Worm (Caenorhabditis elegans): ENCODE data around the gene B0393.4.

Gene B0393.4

ce11 chrIII:4754001-4754561 is 9.3 kb downstream of the B0393.4 start, which contains the start of the genes rps-0 and rbg-3 (continued):
- peak; percentile 86 for TF ChIP-seq ZK185.1 (tag; optimal IDR thresholded peaks at IDR 0.05; ENCODE audit: poor library complexity, severe bottlenecking)
- no peak for TF ChIP-seq ztf-6 (GFP tag; IDR thresholded peaks at IDR 0.05)
- TF ChIP-seq bed-1 (GFP tag; IDR thresholded peaks at IDR 0.05), result no peak
- no peak for TF ChIP-seq nhr-179 (tag; optimal IDR thresholded peaks at IDR 0.05)
- TF ChIP-seq F49E8.2 (tag; optimal IDR thresholded peaks at IDR 0.05; ENCODE audit: insufficient read depth), result peak; percentile 74
- TF ChIP-seq pha-4 (tag; optimal IDR thresholded peaks at IDR 0.05), result peak; percentile 84
- TF ChIP-seq akir-1 (GFP tag; optimal IDR thresholded peaks at IDR 0.05), result no peak
- TF ChIP-seq cebp-1 (GFP tag; IDR thresholded peaks at IDR 0.05), result no peak
- peak; percentile 80 for TF ChIP-seq cebp-1 (tag; optimal IDR thresholded peaks at IDR 0.05)
- TF ChIP-seq ceh-40 (GFP tag; IDR thresholded peaks at IDR 0.05), result no peak
- no peak for TF ChIP-seq zim-3 (tag; optimal IDR thresholded peaks at IDR 0.05)
- no peak for TF ChIP-seq aptf-2 (GFP tag; conservative IDR thresholded peaks at IDR 0.05)
- peak; percentile 49 for TF ChIP-seq K12H6.12 (tag; optimal IDR thresholded peaks at IDR 0.05)
- no peak for TF ChIP-seq sdz-38 (tag; optimal IDR thresholded peaks at IDR 0.05)
- TF ChIP-seq hlh-26 (GFP tag; conservative IDR thresholded peaks at IDR 0.05), result no peak
- no peak for TF ChIP-seq sptf-2 (GFP tag; optimal IDR thresholded peaks at IDR 0.05)
- peak; percentile 58; the same call in 1 of the 2 replicates for TF ChIP-seq Y53G8AR.9 (GFP tag; conservative IDR thresholded peaks at IDR 0.05)
- no peak for TF ChIP-seq nhr-27 (tag; optimal IDR thresholded peaks at IDR 0.05)
- TF ChIP-seq T26A5.8 (tag; optimal IDR thresholded peaks at IDR 0.05), result no peak
- TF ChIP-seq ceh-58 (GFP tag; IDR thresholded peaks at IDR 0.05), result no peak
- no peak for TF ChIP-seq mxl-1 (tag; optimal IDR thresholded peaks at IDR 0.05)
- TF ChIP-seq D2030.7 (GFP tag; IDR thresholded peaks at IDR 0.05), result peak; percentile 79
- TF ChIP-seq F23B12.7 (tag; optimal IDR thresholded peaks at IDR 0.05; ENCODE audit: insufficient read depth), result peak; percentile 94
- peak; percentile 88 for TF ChIP-seq tlf-1 (GFP tag; optimal IDR thresholded peaks at IDR 0.05)
- 0 out of 2 replicates have a peak, but pooled peaks have one; percentile 30 for TF ChIP-seq Y95B8A.8 (GFP tag; IDR thresholded peaks at IDR 0.05)
- peak; percentile 77 for TF ChIP-seq pbrm-1 (GFP tag; IDR thresholded peaks at IDR 0.05)
- no peak for TF ChIP-seq tbx-9 (tag; optimal IDR thresholded peaks at IDR 0.05; ENCODE audit: borderline replicate concordance)
- TF ChIP-seq rpc-1 (optimal IDR thresholded peaks at IDR 0.05), result no peak
- TF ChIP-seq rpc-1 (tag; optimal IDR thresholded peaks at IDR 0.05), result no peak
- TF ChIP-seq F39B2.1 (GFP tag; IDR thresholded peaks at IDR 0.05), result no peak
- TF ChIP-seq lin-54 (GFP tag; optimal IDR thresholded peaks at IDR 0.05), result peak; percentile 89
- peak; percentile 85 for TF ChIP-seq lin-40 (tag; optimal IDR thresholded peaks at IDR 0.05)
- peak in 2 of 3 experiments; percentile 64 to 92 for TF ChIP-seq lin-35 (GFP tag; optimal IDR thresholded peaks at IDR 0.05)
- TF ChIP-seq lag-1 (GFP tag; IDR thresholded peaks at IDR 0.05), result no peak
- TF ChIP-seq atf-7 (tag; optimal IDR thresholded peaks at IDR 0.05), result no peak
- TF ChIP-seq mcd-1 (GFP tag; IDR thresholded peaks at IDR 0.05), result peak; percentile 83
- no peak for TF ChIP-seq Y79H2A.3 (GFP tag; conservative IDR thresholded peaks at IDR 0.05)
- peak; percentile 56; the same call in 1 of the 2 replicates for TF ChIP-seq hsf-1 (GFP tag; IDR thresholded peaks at IDR 0.05)
- TF ChIP-seq somi-1 (GFP tag; optimal IDR thresholded peaks at IDR 0.05), result peak; percentile 24
- peak; percentile 37 for TF ChIP-seq nhr-80 (tag; optimal IDR thresholded peaks at IDR 0.05)
- no peak for TF ChIP-seq rec-8 (tag; optimal IDR thresholded peaks at IDR 0.05)
- peak; percentile 91 for TF ChIP-seq snpc-3.4 (tag; optimal IDR thresholded peaks at IDR 0.05)
- TF ChIP-seq F33H1.4 (GFP tag; IDR thresholded peaks at IDR 0.05), result peak; percentile 99
- TF ChIP-seq F52B5.7 (tag; optimal IDR thresholded peaks at IDR 0.05), result no peak
- peak; percentile 90 for TF ChIP-seq ztf-18 (tag; optimal IDR thresholded peaks at IDR 0.05)
- TF ChIP-seq snpc-4 (GFP tag; optimal IDR thresholded peaks at IDR 0.05), result no peak
- TF ChIP-seq snpc-4 (tag; optimal IDR thresholded peaks at IDR 0.05), result peak in 3 of 4 experiments; percentile 53 to 74 (median 61)
- TF ChIP-seq nhr-120 (GFP tag; IDR thresholded peaks at IDR 0.05), result no peak
- TF ChIP-seq unc-130 (GFP tag; optimal IDR thresholded peaks at IDR 0.05), result peak; percentile 44

Measured in whole organism, young adult.